Worm (Caenorhabditis elegans) whole organism, L4 larva: ENCODE measurements around the gene ZK262.8.

ENCODE experiments used
- D1046.2 ChIP-seq: fragments of 200-800 bp; sonication (Bioruptor generic); IDR thresholded peaks from 2 replicates; pipeline ENCODE4 v1.3.6; 2022; ENCODE audit warnings: missing genetic modification characterization, missing compliant biosample characterization
- F37D6.2 ChIP-seq: sonication (generic microtip); optimal IDR thresholded peaks from 2 replicates; lab custom pipeline; 2016; ENCODE audit warnings: mild to moderate bottlenecking, missing genetic modification characterization, missing compliant biosample characterization
- T20F7.1 ChIP-seq: fragments of 200-800 bp; sonication (Bioruptor generic); optimal IDR thresholded peaks from 2 replicates; lab custom pipeline; 2018; ENCODE audit warnings: mild to moderate bottlenecking, missing genetic modification characterization, missing compliant biosample characterization
- Y105C5A.15 ChIP-seq: fragments of 200-800 bp; sonication (Bioruptor generic); IDR thresholded peaks from 2 replicates; pipeline ENCODE4 v1.3.6; 2022; ENCODE audit warnings: missing genetic modification characterization, missing compliant biosample characterization
- Y5F2A.4 ChIP-seq: fragments of 200-800 bp; sonication (Bioruptor generic); optimal IDR thresholded peaks from 2 replicates; lab custom pipeline; 2018; ENCODE audit warnings: mild to moderate bottlenecking, missing genetic modification characterization, missing compliant biosample characterization
- Y75B8A.6 ChIP-seq: fragments of 200-800 bp; sonication (Bioruptor generic); IDR thresholded peaks from 2 replicates; pipeline ENCODE4 v1.3.6; 2022; ENCODE audit warnings: missing genetic modification reagents, missing genetic modification characterization, missing compliant biosample characterization
- ZK337.2 ChIP-seq: fragments of 200-800 bp; sonication (Bioruptor generic); IDR thresholded peaks from 2 replicates; pipeline ENCODE4 v1.3.6; 2022; ENCODE audit warnings: missing genetic modification reagents, missing genetic modification characterization, missing compliant biosample characterization
- aly-2 ChIP-seq: sonication (generic microtip); optimal IDR thresholded peaks from 2 replicates; lab custom pipeline; 2018; ENCODE audit warnings: missing biosample characterization, missing genetic modification characterization
- ceh-32 ChIP-seq: sonication (generic microtip); optimal IDR thresholded peaks from 2 replicates; lab custom pipeline; 2016; ENCODE audit warnings: mild to moderate bottlenecking, missing genetic modification characterization, missing compliant biosample characterization; ENCODE audit not compliant: poor library complexity
- duxl-1 ChIP-seq: sonication (generic microtip); optimal IDR thresholded peaks from 2 replicates; lab custom pipeline; 2016; ENCODE audit warnings: mild to moderate bottlenecking, missing genetic modification characterization, moderate library complexity, missing compliant biosample characterization; ENCODE audit not compliant: poor library complexity
- egl-43 ChIP-seq: fragments of 200-800 bp; sonication (Bioruptor generic); IDR thresholded peaks from 2 replicates; pipeline ENCODE4 v1.3.6; 2022; ENCODE audit warnings: missing genetic modification reagents, missing genetic modification characterization, missing compliant biosample characterization
- fkh-10 ChIP-seq: fragments of 150-350 bp; optimal IDR thresholded peaks from 2 replicates; lab custom pipeline; 2014; ENCODE audit warnings: missing biosample characterization, missing genetic modification reagents, missing genetic modification characterization
- hlh-30 ChIP-seq: sonication (generic microtip); optimal IDR thresholded peaks from 2 replicates; lab custom pipeline; 2017; ENCODE audit warnings: antibody characterized with exemption, mild to moderate bottlenecking, missing genetic modification characterization, missing compliant biosample characterization; ENCODE audit not compliant: insufficient read depth
- hmg-1.1 ChIP-seq: fragments of 200-800 bp; sonication (Bioruptor generic); IDR thresholded peaks from 2 replicates; pipeline ENCODE4 v1.3.6; 2022; ENCODE audit warnings: missing genetic modification reagents, missing genetic modification characterization, missing compliant biosample characterization
- lin-1 ChIP-seq: fragments of 200-800 bp; sonication (Bioruptor generic); IDR thresholded peaks from 2 replicates; pipeline ENCODE4 v1.3.6; 2022; ENCODE audit warnings: missing genetic modification reagents, missing genetic modification characterization, missing compliant biosample characterization
- madf-5 ChIP-seq, 2 experiments: fragments of 200-800 bp; sonication (Bioruptor generic); IDR thresholded peaks; 2 replicates each; pipeline ENCODE4 v1.3.6; 2022; ENCODE audit warnings: missing compliant biosample characterization in 2 of 2, missing genetic modification characterization in 2 of 2
- mxl-3 ChIP-seq: fragments of 200-800 bp; sonication (Bioruptor generic); optimal IDR thresholded peaks from 2 replicates; lab custom pipeline; 2018; ENCODE audit warnings: mild to moderate bottlenecking, missing genetic modification characterization, missing compliant biosample characterization
- nhr-10 ChIP-seq: fragments of 150-350 bp; optimal IDR thresholded peaks from 2 replicates; lab custom pipeline; 2014; ENCODE audit warnings: missing biosample characterization, missing genetic modification characterization
- nhr-11 ChIP-seq: fragments of 150-350 bp; optimal IDR thresholded peaks from 2 replicates; lab custom pipeline; 2014; ENCODE audit warnings: missing biosample characterization, missing genetic modification characterization
- nhr-25 ChIP-seq: sonication (generic microtip); optimal IDR thresholded peaks from 2 replicates; lab custom pipeline; 2017; ENCODE audit warnings: missing genetic modification characterization, mild to moderate bottlenecking, missing compliant biosample characterization, antibody characterized with exemption, moderate library complexity, borderline replicate concordance; ENCODE audit not compliant: insufficient read depth
- nhr-28 ChIP-seq: fragments of 150-350 bp; optimal IDR thresholded peaks from 2 replicates; lab custom pipeline; 2014; ENCODE audit warnings: missing biosample characterization, missing genetic modification characterization
- nhr-6 ChIP-seq: fragments of 150-350 bp; optimal IDR thresholded peaks from 2 replicates; lab custom pipeline; 2014; ENCODE audit warnings: missing biosample characterization, missing genetic modification characterization
- nhr-76 ChIP-seq: fragments of 150-350 bp; optimal IDR thresholded peaks from 2 replicates; lab custom pipeline; 2014; ENCODE audit warnings: missing biosample characterization, missing genetic modification characterization
- nhr-77 ChIP-seq: fragments of 150-350 bp; optimal IDR thresholded peaks from 2 replicates; lab custom pipeline; 2014; ENCODE audit warnings: missing biosample characterization, missing genetic modification characterization
- pha-4 ChIP-seq, 2 experiments: fragments of 150-350 bp in 1 of 2; fragments of 200-800 bp in 1 of 2; sonication (Bioruptor generic) in 1 of 2; IDR thresholded peaks in 1 of 2; optimal IDR thresholded peaks in 1 of 2; 2 replicates each; pipeline versions ENCODE4 v1.3.6 to Lab custom; 2014 to 2022; ENCODE audit warnings: missing genetic modification characterization in 2 of 2, missing genetic modification reagents in 2 of 2, missing biosample characterization in 1 of 2, missing compliant biosample characterization in 1 of 2
- rbr-2 ChIP-seq: sonication (generic microtip); optimal IDR thresholded peaks from 2 replicates; lab custom pipeline; 2016; ENCODE audit warnings: missing genotype, missing genetic modification characterization, missing compliant biosample characterization
- saeg-2 ChIP-seq: fragments of 200-800 bp; sonication (Bioruptor generic); IDR thresholded peaks from 2 replicates; pipeline ENCODE4 v1.3.6; 2022; ENCODE audit warnings: missing genetic modification reagents, missing genetic modification characterization, missing compliant biosample characterization
- set-16 ChIP-seq: fragments of 200-800 bp; sonication (Bioruptor generic); IDR thresholded peaks from 2 replicates; pipeline ENCODE4 v1.3.6; 2022; ENCODE audit warnings: missing genetic modification reagents, missing genetic modification characterization, missing compliant biosample characterization
- snpc-4 ChIP-seq: fragments of 150-350 bp; optimal IDR thresholded peaks from 2 replicates; lab custom pipeline; 2014; ENCODE audit warnings: missing biosample characterization, missing genetic modification characterization
- spr-1 ChIP-seq: sonication (generic microtip); optimal IDR thresholded peaks from 2 replicates; lab custom pipeline; 2016; ENCODE audit warnings: mild to moderate bottlenecking, missing genetic modification characterization, missing compliant biosample characterization
- tra-1 ChIP-seq: fragments of 200-800 bp; sonication (Bioruptor generic); IDR thresholded peaks from 2 replicates; pipeline ENCODE4 v1.3.6; 2022; ENCODE audit warnings: missing genetic modification reagents, missing genetic modification characterization, missing compliant biosample characterization
- zfp-3 ChIP-seq: fragments of 200-800 bp; sonication (Bioruptor generic); conservative IDR thresholded peaks from 2 replicates; pipeline ENCODE4 v1.3.6; 2022; ENCODE audit warnings: missing genetic modification reagents, missing genetic modification characterization, missing compliant biosample characterization
- ztf-7 ChIP-seq: fragments of 150-350 bp; optimal IDR thresholded peaks from 2 replicates; lab custom pipeline; 2014; ENCODE audit warnings: missing biosample characterization, missing genetic modification characterization

Gene ZK262.8

DNA sequence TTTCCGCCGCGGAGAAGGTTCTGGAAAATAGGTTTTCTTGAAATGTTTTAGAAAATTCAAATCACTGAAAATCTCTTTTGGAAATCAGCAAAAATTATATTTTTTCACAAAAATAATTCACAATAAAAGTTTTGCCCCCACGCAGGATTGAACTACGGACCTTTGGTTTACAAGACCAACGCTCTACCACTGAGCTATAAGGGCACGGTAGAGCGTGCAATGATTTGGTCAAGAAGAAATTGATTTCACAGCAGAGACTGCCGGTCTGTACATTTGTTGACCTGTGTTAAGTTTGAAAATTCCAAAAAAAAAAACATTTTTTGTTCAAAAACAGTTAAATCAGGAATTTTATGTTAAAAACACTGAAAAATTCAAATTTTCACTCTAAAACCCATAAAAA, 25.8 kb upstream of the ZK262.8 start (continued):
- TF ChIP-seq saeg-2 (GFP tag; lab: Robert Waterston, UW) (no peak), Y5F2A.4 (no peak), ZK337.2 (GFP tag; lab: Robert Waterston, UW) (0 out of 2 replicates have a peak, but pooled peaks have one; percentile 23), ztf-7 (tag; lab: Kevin White, UChicago) (no peak), nhr-25 (tag; lab: Kevin White, UChicago) (no peak), snpc-4 (tag; lab: Kevin White, UChicago) (no peak), nhr-11 (tag; lab: Kevin White, UChicago) (no peak), T20F7.1 (GFP tag; lab: Kevin White, UChicago) (no peak), F37D6.2 (no peak), aly-2 (no peak), D1046.2 (GFP tag; lab: Robert Waterston, UW) (no peak), duxl-1 (peak; percentile 80), egl-43 (peak; percentile 73), madf-5 (GFP tag; IDR thresholded peaks at IDR 0.05; lab: Robert Waterston, UW) (peak in 1 of 2 experiments; percentile 57; a peak in 1 of 4 replicates), ceh-32 (tag; lab: Kevin White, UChicago) (no peak), spr-1 (tag; lab: Kevin White, UChicago) (no peak), hlh-30 (tag; lab: Kevin White, UChicago) (no peak), tra-1 (GFP tag; lab: Robert Waterston, UW) (0 out of 2 replicates have a peak, but pooled peaks have one; percentile 26), Y75B8A.6 (GFP tag; lab: Robert Waterston, UW) (no peak), nhr-76 (tag; lab: Kevin White, UChicago) (no peak), zfp-3 (GFP tag; lab: Robert Waterston, UW) (no peak), nhr-6 (tag; lab: Kevin White, UChicago) (no peak), nhr-10 (tag; lab: Kevin White, UChicago) (no peak), nhr-77 (tag; lab: Kevin White, UChicago) (no peak)

- TF ChIP-seq fkh-10 (GFP tag; lab: Kevin White, UChicago) (no peak), hmg-1.1 (GFP tag; lab: Robert Waterston, UW) (no peak), spr-1 (tag; lab: Kevin White, UChicago) (no peak), nhr-28 (tag; lab: Kevin White, UChicago) (peak; percentile 9)
Measured at ce11 chrV:18412887-18413286, 25.3 kb upstream of the ZK262.8 start, which contains the start of gene ZK262.2. TSS of gene ZK262.2 (minus strand) at chrV:18412987.

DNA sequence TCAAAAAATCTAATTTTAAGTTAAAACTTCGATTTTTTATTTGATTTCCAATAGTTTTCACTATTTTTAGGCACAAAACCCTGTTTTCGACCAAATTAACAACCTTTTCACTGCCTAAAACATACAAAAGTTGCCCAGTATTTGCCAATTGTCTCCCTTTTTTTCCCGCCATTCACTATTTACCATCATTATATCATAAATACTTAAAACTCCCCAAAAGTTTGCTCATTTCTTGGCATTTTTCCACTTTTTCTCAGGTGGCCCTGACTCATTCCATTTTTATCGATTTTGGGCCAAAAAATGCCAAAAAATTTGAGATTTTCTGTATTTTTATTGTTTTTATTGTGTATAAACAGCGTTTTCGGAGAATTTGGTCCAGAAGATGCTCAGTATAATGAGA, 24.1 kb upstream of the ZK262.8 start, which contains the start of gene txt-8:
TSS of gene txt-8 (plus strand) at position 301 of the 400 bp plus-strand sequence.
- TF ChIP-seq hlh-30 (tag; lab: Kevin White, UChicago) (no peak), pha-4 (GFP tag; IDR thresholded peaks at IDR 0.05; lab: Robert Waterston, UW) (no peak), pha-4 (tag; optimal IDR thresholded peaks at IDR 0.05; lab: Kevin White, UChicago) (no peak), T20F7.1 (GFP tag; lab: Kevin White, UChicago) (no peak), mxl-3 (GFP tag; lab: Kevin White, UChicago) (no peak), Y105C5A.15 (GFP tag; lab: Robert Waterston, UW) (no peak), lin-1 (GFP tag; lab: Robert Waterston, UW) (no peak), Y5F2A.4 (no peak), rbr-2 (tag; lab: Kevin White, UChicago) (no peak)

ce11 chrV:18415878-18416277, 22.3 kb upstream of the ZK262.8 start:
- TF ChIP-seq set-16 (GFP tag; lab: Robert Waterston, UW) = peak; percentile 93
- TF ChIP-seq, all 104 proteins: peak for 1; not testable (repeated sequence) for 103
